Worm (Caenorhabditis elegans): ENCODE results near the gene srsx-31.

The srsx-31 gene

DNA sequence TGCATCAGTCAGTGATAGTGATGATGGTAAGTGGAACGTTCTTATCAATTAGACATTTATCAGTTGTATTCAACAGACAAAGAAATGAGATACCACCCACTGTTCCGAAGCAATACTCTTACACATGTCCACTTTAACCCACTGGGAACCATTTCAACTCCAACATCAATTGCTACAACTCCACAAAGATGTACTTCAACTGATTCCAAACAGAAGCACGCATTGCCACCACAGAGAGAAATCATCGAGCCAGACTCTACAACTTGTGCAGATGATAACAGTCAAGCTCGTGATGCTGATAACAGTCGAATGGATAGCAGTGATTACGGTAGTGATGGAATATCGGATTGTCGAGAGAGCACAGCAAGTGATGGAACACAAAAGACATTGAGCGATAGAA is 19.0 kb downstream of the srsx-31 start:
- TF ChIP-seq flt-1 (GFP tag; IDR thresholded peaks at IDR 0.05): no peak
- no peak for TF ChIP-seq cog-1 (tag; optimal IDR thresholded peaks at IDR 0.05)
- TF ChIP-seq ztf-23 (GFP tag; IDR thresholded peaks at IDR 0.05): no peak
- no peak for TF ChIP-seq klf-2 (GFP tag; conservative IDR thresholded peaks at IDR 0.05)
- no peak for TF ChIP-seq ref-1 (GFP tag; conservative IDR thresholded peaks at IDR 0.05)
- TF ChIP-seq med-1 (GFP tag; optimal IDR thresholded peaks at IDR 0.05; ENCODE audit: insufficient read depth): no peak
- TF ChIP-seq T22C8.4 (GFP tag; IDR thresholded peaks at IDR 0.05): no peak

DNA sequence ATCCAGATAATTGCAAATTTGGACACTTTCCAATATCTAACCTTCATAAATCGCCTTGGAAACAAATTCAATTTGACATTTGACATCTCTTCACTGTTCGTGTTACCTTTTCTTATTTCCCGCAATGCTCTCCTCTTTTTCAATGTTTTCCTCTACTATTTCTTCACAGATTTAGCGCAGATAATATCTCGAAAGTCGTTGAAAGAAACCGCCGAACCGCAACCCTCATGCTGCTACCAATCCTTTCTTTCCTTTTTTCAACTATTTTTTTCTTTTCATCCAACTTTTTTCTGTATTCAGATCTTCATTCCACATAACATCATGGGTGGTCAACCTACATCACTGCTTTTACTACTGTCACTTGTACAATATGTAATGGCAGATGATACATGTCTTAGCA is 20.5 kb downstream of the srsx-31 start, which contains the start of gene T19B10.5:
Gene T19B10.5 (plus strand): TSS at position 301 of the 400 bp plus-strand sequence.
- TF ChIP-seq ztf-29 (GFP tag; IDR thresholded peaks at IDR 0.05) (no peak), T22C8.4 (GFP tag; IDR thresholded peaks at IDR 0.05) (no peak), tab-1 (GFP tag; IDR thresholded peaks at IDR 0.05) (no peak), med-1 (GFP tag; optimal IDR thresholded peaks at IDR 0.05; ENCODE audit: insufficient read depth) (no peak), ref-1 (GFP tag; conservative IDR thresholded peaks at IDR 0.05) (no peak), cog-1 (tag; optimal IDR thresholded peaks at IDR 0.05) (no peak), flt-1 (GFP tag; IDR thresholded peaks at IDR 0.05) (no peak), klf-2 (GFP tag; conservative IDR thresholded peaks at IDR 0.05) (no peak), ztf-23 (GFP tag; IDR thresholded peaks at IDR 0.05) (no peak)

- TF ChIP-seq tab-1 (GFP tag; IDR thresholded peaks at IDR 0.05) (no peak), ref-1 (GFP tag; conservative IDR thresholded peaks at IDR 0.05) (no peak), ztf-23 (GFP tag; IDR thresholded peaks at IDR 0.05) (no peak), cog-1 (tag; optimal IDR thresholded peaks at IDR 0.05) (no peak), klf-2 (GFP tag; conservative IDR thresholded peaks at IDR 0.05) (no peak), flt-1 (GFP tag; IDR thresholded peaks at IDR 0.05) (no peak), ztf-29 (GFP tag; IDR thresholded peaks at IDR 0.05) (no peak), med-1 (GFP tag; optimal IDR thresholded peaks at IDR 0.05; ENCODE audit: insufficient read depth) (no peak), T22C8.4 (GFP tag; IDR thresholded peaks at IDR 0.05) (no peak)
Measured at ce11 chrV:11231177-11231576, 23.7 kb downstream of the srsx-31 start.

DNA sequence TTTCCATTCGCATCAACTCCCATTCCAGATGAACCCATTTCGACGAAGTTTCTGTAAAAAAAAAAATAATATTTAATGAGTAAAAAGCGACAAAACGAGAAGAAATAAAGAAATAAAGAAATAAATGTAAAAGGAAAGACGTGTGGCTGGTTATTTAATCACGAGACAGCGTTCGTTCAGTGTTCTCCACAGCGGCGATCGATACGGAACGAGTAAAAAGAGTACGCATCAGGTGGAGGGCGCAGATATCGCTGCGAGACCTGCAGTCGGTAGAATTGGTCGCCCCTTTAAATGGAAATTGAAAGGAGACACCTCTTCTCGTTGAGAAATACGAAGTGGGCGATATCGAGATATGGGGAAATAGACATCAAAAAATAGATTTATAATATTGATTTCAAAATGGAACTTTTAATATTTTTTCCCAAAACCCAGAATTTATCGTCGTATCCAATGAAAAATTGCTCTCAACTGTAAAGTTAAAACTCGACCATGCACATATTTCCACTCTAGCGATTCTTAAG is 26.2 kb downstream of the srsx-31 start, which contains the start of gene pqn-70:
Gene pqn-70 (minus strand): TSS at position 51 of the 521 bp plus-strand sequence.
- TF ChIP-seq klf-2 (GFP tag; conservative IDR thresholded peaks at IDR 0.05) (no peak), flt-1 (GFP tag; IDR thresholded peaks at IDR 0.05) (peak; percentile 67; the same call in 1 of the 2 replicates), T22C8.4 (GFP tag; IDR thresholded peaks at IDR 0.05) (peak; percentile 90), ztf-23 (GFP tag; IDR thresholded peaks at IDR 0.05) (peak; percentile 57; the same call in 1 of the 2 replicates), cog-1 (tag; optimal IDR thresholded peaks at IDR 0.05) (peak; percentile 61)

DNA sequence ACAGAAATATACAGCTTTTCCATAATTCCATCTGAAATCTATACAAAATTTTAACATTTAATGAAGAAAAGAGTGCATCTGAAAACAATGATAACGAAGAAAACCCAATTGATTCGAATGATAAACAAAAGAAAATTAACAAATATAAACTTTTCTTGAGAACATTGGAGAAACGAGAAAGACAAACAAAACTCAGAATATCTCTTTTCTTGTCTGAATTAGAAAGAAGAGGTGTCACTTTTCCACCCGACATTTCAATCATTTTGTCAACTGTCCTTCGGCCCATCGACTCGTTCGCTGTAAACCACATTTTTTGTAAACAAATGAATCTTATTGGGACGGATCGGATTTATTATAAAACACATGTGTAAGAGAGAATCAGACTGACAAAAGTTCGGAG is 28.9 kb downstream of the srsx-31 start, which contains the start of gene bgal-1:
Gene bgal-1 (minus strand): TSS at position 38 of the 400 bp plus-strand sequence.
- TF ChIP-seq ref-1 (GFP tag; conservative IDR thresholded peaks at IDR 0.05): no peak
- no peak for TF ChIP-seq ztf-29 (GFP tag; IDR thresholded peaks at IDR 0.05)
- TF ChIP-seq ztf-23 (GFP tag; IDR thresholded peaks at IDR 0.05): no peak
- no peak for TF ChIP-seq klf-2 (GFP tag; conservative IDR thresholded peaks at IDR 0.05)
- no peak for TF ChIP-seq tab-1 (GFP tag; IDR thresholded peaks at IDR 0.05)
- no peak for TF ChIP-seq cog-1 (tag; optimal IDR thresholded peaks at IDR 0.05)
- TF ChIP-seq T22C8.4 (GFP tag; IDR thresholded peaks at IDR 0.05): no peak
- TF ChIP-seq med-1 (GFP tag; optimal IDR thresholded peaks at IDR 0.05; ENCODE audit: insufficient read depth): no peak
- no peak for TF ChIP-seq flt-1 (GFP tag; IDR thresholded peaks at IDR 0.05)

DNA sequence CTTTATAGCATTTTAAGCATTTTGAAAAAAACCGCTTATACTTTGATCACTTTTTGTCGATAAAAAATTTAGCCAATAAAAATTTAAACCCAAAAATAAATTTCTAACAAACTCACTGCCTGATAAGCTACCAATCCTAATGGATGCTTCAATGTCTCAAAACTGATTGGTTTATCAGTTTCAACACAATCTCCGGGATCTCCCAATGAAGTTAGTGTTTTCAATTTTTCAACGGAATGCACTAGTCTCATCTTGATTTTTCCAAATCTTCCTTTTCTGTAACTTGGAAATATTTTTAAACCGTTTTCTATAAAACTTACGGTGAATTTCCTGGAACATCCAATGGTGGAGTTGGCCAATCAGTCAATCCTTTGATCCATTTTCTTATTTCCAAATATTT is 31.2 kb downstream of the srsx-31 start:
- no peak for TF ChIP-seq ref-1 (GFP tag; conservative IDR thresholded peaks at IDR 0.05)
- no peak for TF ChIP-seq ztf-23 (GFP tag; IDR thresholded peaks at IDR 0.05)
- TF ChIP-seq cog-1 (tag; optimal IDR thresholded peaks at IDR 0.05): no peak

DNA sequence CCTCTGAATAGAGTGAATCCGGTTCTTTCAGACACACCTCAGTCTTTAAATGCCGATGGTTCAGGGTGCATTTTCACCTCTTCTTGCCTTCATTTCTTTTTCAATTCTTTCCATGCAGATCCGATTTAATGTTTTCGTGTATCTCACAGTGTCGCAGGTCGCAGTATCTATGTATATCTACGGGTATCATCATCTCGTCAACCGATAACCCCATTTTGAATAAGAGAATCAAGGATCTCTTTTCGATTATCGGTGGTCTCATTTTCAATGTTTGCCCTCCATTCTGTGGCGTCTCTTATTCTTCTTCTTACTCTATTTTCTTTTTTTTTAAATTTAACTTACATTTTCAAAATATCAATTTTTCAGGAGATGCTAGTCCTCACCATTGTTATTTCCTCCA is 33.9 kb downstream of the srsx-31 start, which contains the start of gene T19B10.2:
Gene T19B10.2 (plus strand): TSS at position 367 of the 400 bp plus-strand sequence.
- TF ChIP-seq ztf-29 (GFP tag; IDR thresholded peaks at IDR 0.05) (no peak), tab-1 (GFP tag; IDR thresholded peaks at IDR 0.05) (no peak), med-1 (GFP tag; optimal IDR thresholded peaks at IDR 0.05; ENCODE audit: insufficient read depth) (no peak), klf-2 (GFP tag; conservative IDR thresholded peaks at IDR 0.05) (no peak), ref-1 (GFP tag; conservative IDR thresholded peaks at IDR 0.05) (no peak), ztf-23 (GFP tag; IDR thresholded peaks at IDR 0.05) (no peak), cog-1 (tag; optimal IDR thresholded peaks at IDR 0.05) (no peak), flt-1 (GFP tag; IDR thresholded peaks at IDR 0.05) (no peak), T22C8.4 (GFP tag; IDR thresholded peaks at IDR 0.05) (no peak)

- TF ChIP-seq ref-1 (GFP tag; conservative IDR thresholded peaks at IDR 0.05) (no peak), cog-1 (tag; optimal IDR thresholded peaks at IDR 0.05) (no peak)
Measured at ce11 chrV:11220415-11220814, 34.5 kb downstream of the srsx-31 start.

ce11 chrV:11217394-11217793 is 37.5 kb downstream of the srsx-31 start, which contains the start of gene cyp-29A2:
cyp-29A2 (plus strand) TSS chrV:11217583.
- TF ChIP-seq tab-1 (GFP tag; IDR thresholded peaks at IDR 0.05) (no peak), ref-1 (GFP tag; conservative IDR thresholded peaks at IDR 0.05) (no peak), med-1 (GFP tag; optimal IDR thresholded peaks at IDR 0.05; ENCODE audit: insufficient read depth) (no peak), cog-1 (tag; optimal IDR thresholded peaks at IDR 0.05) (no peak), klf-2 (GFP tag; conservative IDR thresholded peaks at IDR 0.05) (no peak), T22C8.4 (GFP tag; IDR thresholded peaks at IDR 0.05) (no peak), ztf-23 (GFP tag; IDR thresholded peaks at IDR 0.05) (no peak), ztf-29 (GFP tag; IDR thresholded peaks at IDR 0.05) (no peak), flt-1 (GFP tag; IDR thresholded peaks at IDR 0.05) (no peak)

ce11 chrV:11216137-11216536 is 38.7 kb downstream of the srsx-31 start:
- TF ChIP-seq ref-1 (GFP tag; conservative IDR thresholded peaks at IDR 0.05): no peak
- TF ChIP-seq flt-1 (GFP tag; IDR thresholded peaks at IDR 0.05): no peak
- TF ChIP-seq klf-2 (GFP tag; conservative IDR thresholded peaks at IDR 0.05): no peak
- no peak for TF ChIP-seq T22C8.4 (GFP tag; IDR thresholded peaks at IDR 0.05)
- no peak for TF ChIP-seq cog-1 (tag; optimal IDR thresholded peaks at IDR 0.05)
- no peak for TF ChIP-seq ztf-23 (GFP tag; IDR thresholded peaks at IDR 0.05)
- TF ChIP-seq tab-1 (GFP tag; IDR thresholded peaks at IDR 0.05): no peak
- no peak for TF ChIP-seq med-1 (GFP tag; optimal IDR thresholded peaks at IDR 0.05; ENCODE audit: insufficient read depth)
- no peak for TF ChIP-seq ztf-29 (GFP tag; IDR thresholded peaks at IDR 0.05)

All from whole organism, midembryonic.